Fruit fly (Drosophila melanogaster) whole organism, embryonic: ENCODE measurements around the gene Trs20.
A peak's percentile ranks its signal among the peaks of the same experiment; 100 is the strongest.

Experiments
- ATbp ChIP-seq: fragments of 200-800 bp; sonication (Bioruptor generic); optimal IDR thresholded peaks from 2 replicates; lab custom pipeline; 2017; ENCODE audit warnings: missing biosample characterization, mild to moderate bottlenecking, missing genetic modification characterization, missing genetic modification reagents
- Ada2b ChIP-seq: fragments of 200-800 bp; sonication (Bioruptor generic); IDR thresholded peaks from 2 replicates; pipeline ENCODE4 v1.3.6; 2022; ENCODE audit warnings: missing biosample characterization, missing genetic modification characterization
- Atf-2 ChIP-seq: fragments of 200-800 bp; sonication (Bioruptor generic); optimal IDR thresholded peaks from 2 replicates; lab custom pipeline; 2016; ENCODE audit warnings: missing biosample characterization, missing genetic modification characterization
- B-H2 ChIP-seq: fragments of 200-800 bp; sonication (Bioruptor generic); optimal IDR thresholded peaks from 2 replicates; lab custom pipeline; 2018; ENCODE audit warnings: missing biosample characterization, mild to moderate bottlenecking, missing genetic modification characterization
- CG10267 ChIP-seq: fragments of 200-800 bp; sonication (Bioruptor generic); optimal IDR thresholded peaks from 2 replicates; lab custom pipeline; 2018; ENCODE audit warnings: missing biosample characterization, mild to moderate bottlenecking, missing genetic modification characterization, moderate library complexity
- CG10321 ChIP-seq: fragments of 200-800 bp; sonication (Bioruptor generic); IDR thresholded peaks from 2 replicates; pipeline ENCODE4 v1.3.6; 2022; ENCODE audit warnings: missing biosample characterization, missing genetic modification characterization
- CG10462 ChIP-seq: fragments of 200-800 bp; sonication (Bioruptor generic); optimal IDR thresholded peaks from 2 replicates; lab custom pipeline; 2016; ENCODE audit warnings: missing biosample characterization, missing genetic modification characterization
- CG14860 ChIP-seq: fragments of 200-800 bp; sonication (Bioruptor generic); IDR thresholded peaks from 3 replicates; pipeline ENCODE4 v1.3.6; 2022; ENCODE audit warnings: missing biosample characterization, missing genetic modification characterization; ENCODE audit not compliant: partially characterized antibody
- CG15073 ChIP-seq: fragments of 200-800 bp; sonication (Bioruptor generic); optimal IDR thresholded peaks from 2 replicates; lab custom pipeline; 2016; ENCODE audit warnings: missing biosample characterization, missing genetic modification characterization
- CG15479 ChIP-seq: fragments of 200-800 bp; sonication (Bioruptor generic); optimal IDR thresholded peaks from 3 replicates; lab custom pipeline; 2019; ENCODE audit warnings: missing biosample characterization, mild to moderate bottlenecking, missing genetic modification characterization, moderate library complexity
- CG1647 ChIP-seq: fragments of 200-800 bp; sonication (Bioruptor generic); optimal IDR thresholded peaks from 3 replicates; lab custom pipeline; 2016; ENCODE audit warnings: missing biosample characterization, missing genetic modification characterization
- CG18262 ChIP-seq: fragments of 200-800 bp; optimal IDR thresholded peaks from 3 replicates; lab custom pipeline; 2019; ENCODE audit warnings: missing biosample characterization, mild to moderate bottlenecking, missing genetic modification characterization, moderate library complexity
- CG18599 ChIP-seq: fragments of 200-800 bp; sonication (Bioruptor generic); optimal IDR thresholded peaks from 3 replicates; lab custom pipeline; 2017; ENCODE audit warnings: missing biosample characterization, missing genetic modification characterization, mild to moderate bottlenecking, moderate library complexity, missing genetic modification reagents
- CG2116 ChIP-seq: fragments of 200-800 bp; sonication (Bioruptor generic); optimal IDR thresholded peaks from 3 replicates; lab custom pipeline; 2018; ENCODE audit warnings: missing biosample characterization, mild to moderate bottlenecking, missing genetic modification characterization
- CG2712 ChIP-seq: fragments of 200-800 bp; optimal IDR thresholded peaks from 3 replicates; lab custom pipeline; 2019; ENCODE audit warnings: missing biosample characterization, mild to moderate bottlenecking, missing genetic modification characterization, moderate library complexity
- CG3163 ChIP-seq: fragments of 200-800 bp; sonication (Bioruptor generic); optimal IDR thresholded peaks from 3 replicates; lab custom pipeline; 2016; ENCODE audit warnings: missing biosample characterization, missing genetic modification characterization
- CG4328 ChIP-seq: fragments of 200-800 bp; sonication (Bioruptor generic); optimal IDR thresholded peaks from 3 replicates; lab custom pipeline; 2017; ENCODE audit warnings: missing biosample characterization, missing genetic modification reagents, missing genetic modification characterization
- CG4854 ChIP-seq: fragments of 200-800 bp; sonication (Bioruptor generic); optimal IDR thresholded peaks from 2 replicates; lab custom pipeline; 2016; ENCODE audit warnings: missing biosample characterization, missing genetic modification characterization, inconsistent platforms
- CG5180 ChIP-seq: fragments of 200-800 bp; sonication (Bioruptor generic); optimal IDR thresholded peaks from 3 replicates; lab custom pipeline; 2017; ENCODE audit warnings: missing biosample characterization, missing genetic modification characterization, mild to moderate bottlenecking, moderate library complexity, missing genetic modification reagents
- CG6854 ChIP-seq: fragments of 200-800 bp; sonication (Bioruptor generic); optimal IDR thresholded peaks from 3 replicates; lab custom pipeline; 2017; ENCODE audit warnings: missing biosample characterization, mild to moderate bottlenecking, missing genetic modification characterization
- CG8924 ChIP-seq: fragments of 200-800 bp; optimal IDR thresholded peaks from 3 replicates; lab custom pipeline; 2019; ENCODE audit warnings: missing biosample characterization, mild to moderate bottlenecking, missing genetic modification characterization, moderate library complexity
- Dfd ChIP-seq, 2 experiments: fragments of >200 bp; optimal IDR thresholded peaks; 2 replicates each; lab custom pipeline; 2017; ENCODE audit warnings: missing biosample characterization in 2 of 2, missing genetic modification characterization in 2 of 2
- Doc3 ChIP-seq: fragments of 200-800 bp; sonication (Bioruptor generic); IDR thresholded peaks from 3 replicates; pipeline ENCODE4 v1.3.6; 2022; ENCODE audit warnings: missing biosample characterization, missing genetic modification characterization; ENCODE audit not compliant: partially characterized antibody
- Drgx ChIP-seq: fragments of 200-800 bp; sonication (Bioruptor generic); IDR thresholded peaks from 2 replicates; pipeline ENCODE4 v1.3.6; 2022; ENCODE audit warnings: missing biosample characterization, missing genetic modification characterization
- ERR ChIP-seq: fragments of 200-800 bp; sonication (Bioruptor generic); optimal IDR thresholded peaks from 2 replicates; lab custom pipeline; 2016; ENCODE audit warnings: missing biosample characterization, missing genetic modification characterization
- H15 ChIP-seq: fragments of 200-800 bp; sonication (Bioruptor generic); IDR thresholded peaks from 3 replicates; pipeline ENCODE4 v1.3.6; 2022; ENCODE audit warnings: missing biosample characterization, missing genetic modification characterization
- HLH3B ChIP-seq: fragments of 200-800 bp; sonication (Bioruptor generic); IDR thresholded peaks from 2 replicates; pipeline ENCODE4 v1.3.6; 2022; ENCODE audit warnings: missing biosample characterization, missing genetic modification characterization
- HmgZ ChIP-seq: fragments of 200-800 bp; sonication (Bioruptor generic); optimal IDR thresholded peaks from 2 replicates; lab custom pipeline; 2018; ENCODE audit warnings: missing biosample characterization, mild to moderate bottlenecking, missing genetic modification characterization
- Hr51 ChIP-seq, 2 experiments: fragments of 200-800 bp; sonication (Bioruptor generic); optimal IDR thresholded peaks; 2 replicates in 1 of 2; 3 replicates in 1 of 2; lab custom pipeline; 2016 to 2018; ENCODE audit warnings: missing biosample characterization in 2 of 2, missing genetic modification characterization in 2 of 2, mild to moderate bottlenecking in 1 of 2, moderate library complexity in 1 of 2
- Mad ChIP-seq: fragments of 200-800 bp; sonication (Bioruptor generic); optimal IDR thresholded peaks from 2 replicates; lab custom pipeline; 2016; ENCODE audit warnings: missing biosample characterization, missing genetic modification characterization
- Pdp1 ChIP-seq, 2 experiments: fragments of 200-800 bp; sonication (Bioruptor generic); optimal IDR thresholded peaks; 3 replicates each; lab custom pipeline; 2016; ENCODE audit warnings: missing biosample characterization in 2 of 2, missing genetic modification characterization in 2 of 2, mild to moderate bottlenecking in 1 of 2, moderate library complexity in 1 of 2
- ap ChIP-seq: fragments of 200-800 bp; sonication (Bioruptor generic); IDR thresholded peaks from 2 replicates; pipeline ENCODE4 v1.3.6; 2022; ENCODE audit warnings: missing biosample characterization, missing genetic modification characterization
- az2 ChIP-seq: fragments of 200-800 bp; sonication (Bioruptor generic); optimal IDR thresholded peaks from 3 replicates; lab custom pipeline; 2016; ENCODE audit warnings: missing biosample characterization, missing genetic modification characterization
- caup ChIP-seq: fragments of 200-800 bp; sonication (Bioruptor generic); optimal IDR thresholded peaks from 3 replicates; lab custom pipeline; 2017; ENCODE audit warnings: missing biosample characterization, mild to moderate bottlenecking, missing genetic modification characterization, moderate library complexity; ENCODE audit not compliant: severe bottlenecking
- chinmo ChIP-seq: fragments of 200-800 bp; sonication (Bioruptor generic); IDR thresholded peaks from 4 replicates; pipeline ENCODE4 v1.3.6; 2022; ENCODE audit warnings: missing biosample characterization, missing genetic modification characterization; ENCODE audit not compliant: partially characterized antibody
- crol ChIP-seq: fragments of 200-800 bp; sonication (Bioruptor generic); IDR thresholded peaks from 2 replicates; pipeline ENCODE4 v1.3.6; 2022; ENCODE audit warnings: missing biosample characterization, missing genetic modification characterization
- emc ChIP-seq: fragments of 200-800 bp; sonication (Bioruptor generic); optimal IDR thresholded peaks from 2 replicates; lab custom pipeline; 2016; ENCODE audit warnings: missing biosample characterization, missing genetic modification characterization
- insv ChIP-seq, 2 experiments: fragments of 200-800 bp; sonication (Bioruptor generic); optimal IDR thresholded peaks; 3 replicates each; lab custom pipeline; 2016 to 2018; ENCODE audit warnings: missing biosample characterization in 2 of 2, missing genetic modification characterization in 2 of 2
- knrl ChIP-seq: fragments of 200-800 bp; sonication (Bioruptor generic); IDR thresholded peaks from 3 replicates; pipeline ENCODE4 v1.3.6; 2022; ENCODE audit warnings: missing biosample characterization, missing genetic modification characterization; ENCODE audit not compliant: partially characterized antibody
- lmd ChIP-seq: fragments of 200-800 bp; sonication (Bioruptor generic); IDR thresholded peaks from 2 replicates; pipeline ENCODE4 v1.3.6; 2022; ENCODE audit warnings: missing biosample characterization, missing genetic modification characterization
- mam ChIP-seq: fragments of 200-800 bp; sonication (Bioruptor generic); optimal IDR thresholded peaks from 3 replicates; lab custom pipeline; 2016; ENCODE audit warnings: missing biosample characterization, missing genetic modification characterization
- phol ChIP-seq: fragments of 200-800 bp; sonication (Bioruptor generic); optimal IDR thresholded peaks from 3 replicates; lab custom pipeline; 2018; ENCODE audit warnings: missing biosample characterization, mild to moderate bottlenecking, missing genetic modification characterization, moderate library complexity
- run ChIP-seq: fragments of 200-800 bp; sonication (Bioruptor generic); optimal IDR thresholded peaks from 3 replicates; lab custom pipeline; 2018; ENCODE audit warnings: missing biosample characterization, mild to moderate bottlenecking, missing genetic modification characterization
- schlank ChIP-seq: fragments of 200-800 bp; sonication (Bioruptor generic); optimal IDR thresholded peaks from 2 replicates; lab custom pipeline; 2018; ENCODE audit warnings: missing biosample characterization, mild to moderate bottlenecking, missing genetic modification characterization
- slbo ChIP-seq: fragments of 200-800 bp; sonication (Bioruptor generic); IDR thresholded peaks from 2 replicates; pipeline ENCODE4 v1.3.6; 2022; ENCODE audit warnings: missing biosample characterization, missing genetic modification characterization
- stwl ChIP-seq: fragments of 200-800 bp; sonication (Bioruptor generic); optimal IDR thresholded peaks from 3 replicates; lab custom pipeline; 2018; ENCODE audit warnings: missing biosample characterization, mild to moderate bottlenecking, missing genetic modification characterization, moderate library complexity
- tap ChIP-seq: fragments of 200-800 bp; optimal IDR thresholded peaks from 3 replicates; lab custom pipeline; 2019; ENCODE audit warnings: missing biosample characterization, mild to moderate bottlenecking, missing genetic modification characterization, moderate library complexity
- tio ChIP-seq: fragments of 200-800 bp; sonication (Bioruptor generic); optimal IDR thresholded peaks from 2 replicates; lab custom pipeline; 2017; ENCODE audit warnings: missing biosample characterization, missing genetic modification characterization, inconsistent platforms

The Trs20 gene

dm6 chr3L:16157251-16158190 lies 26.1 kb upstream of the Trs20 start (continued):
- no peak for TF ChIP-seq CG5180 (GFP tag; lab: Kevin White, UChicago)
- TF ChIP-seq CG10267 = peak; percentile 43
- TF ChIP-seq tap (tag; lab: Kevin White, UChicago) = peak; percentile 5
- TF ChIP-seq CG1647 (GFP tag; lab: Kevin White, UChicago) = peak; percentile 10
- peak; percentile 53 for TF ChIP-seq run (tag; lab: Kevin White, UChicago)
- peak; percentile 64 for TF ChIP-seq tio (GFP tag; lab: Kevin White, UChicago)
- peak; percentile 62 for TF ChIP-seq az2
- no peak for TF ChIP-seq CG10321 (GFP tag; lab: Robert Waterston, UW)
- TF ChIP-seq CG3163 (GFP tag; lab: Kevin White, UChicago) = no peak
- TF ChIP-seq chinmo (GFP tag; lab: Robert Waterston, UW) = no peak
- peak; percentile 56 for TF ChIP-seq CG18599 (GFP tag; lab: Kevin White, UChicago)
- TF ChIP-seq emc (GFP tag; lab: Kevin White, UChicago) = no peak
- TF ChIP-seq Dfd (GFP tag; optimal IDR thresholded peaks at IDR 0.05; lab: Kevin White, UChicago) = no peak
- TF ChIP-seq phol (tag; lab: Kevin White, UChicago) = peak; percentile 74
- no peak for TF ChIP-seq HmgZ (tag; lab: Kevin White, UChicago)
- TF ChIP-seq CG10462 (GFP tag; lab: Kevin White, UChicago) = no peak
- TF ChIP-seq CG14860 (GFP tag; lab: Robert Waterston, UW) = 0 out of 3 replicates have a peak, but pooled peaks have one; percentile 34
- TF ChIP-seq stwl (tag; lab: Kevin White, UChicago) = no peak
- no peak for TF ChIP-seq ERR (GFP tag; lab: Kevin White, UChicago)
- no peak for TF ChIP-seq crol (GFP tag; lab: Robert Waterston, UW)
- TF ChIP-seq CG15073 (GFP tag; lab: Kevin White, UChicago) = no peak
- 0 out of 2 replicates have a peak, but pooled peaks have one; percentile 15 for TF ChIP-seq Ada2b (GFP tag; lab: Robert Waterston, UW)
- TF ChIP-seq Drgx (GFP tag; lab: Robert Waterston, UW) = peak; percentile 36
- peak; percentile 51 for TF ChIP-seq mam (GFP tag; lab: Kevin White, UChicago)
- TF ChIP-seq Doc3 = no peak
- peak; percentile 51 for TF ChIP-seq CG8924
- TF ChIP-seq CG6854 (GFP tag; lab: Kevin White, UChicago) = no peak
- peak; percentile 35 to 68 for TF ChIP-seq Hr51 (GFP tag; optimal IDR thresholded peaks at IDR 0.05; lab: Kevin White, UChicago)
- peak; percentile 34 for TF ChIP-seq CG4854
- peak; percentile 41; the same call in 1 of the 2 replicates for TF ChIP-seq HLH3B (GFP tag; lab: Robert Waterston, UW)
- no peak for TF ChIP-seq CG15479 (GFP tag; lab: Kevin White, UChicago)
- peak; percentile 68 for TF ChIP-seq slbo
- peak; percentile 58 for TF ChIP-seq CG2712
- TF ChIP-seq lmd = peak; percentile 50
- TF ChIP-seq insv (GFP tag; optimal IDR thresholded peaks at IDR 0.05; lab: Kevin White, UChicago) = no peak
- peak; percentile 36 for TF ChIP-seq Atf-2 (GFP tag; lab: Kevin White, UChicago)
- peak; percentile 4 for TF ChIP-seq CG2116
- TF ChIP-seq CG4328 (GFP tag; lab: Kevin White, UChicago) = no peak
- TF ChIP-seq schlank (tag; lab: Kevin White, UChicago) = no peak
- TF ChIP-seq knrl (GFP tag; lab: Robert Waterston, UW) = no peak
- peak; percentile 65 for TF ChIP-seq CG18262 (tag; lab: Kevin White, UChicago)
- peak; percentile 15 for TF ChIP-seq Mad (GFP tag; lab: Kevin White, UChicago)
- TF ChIP-seq H15 (GFP tag; lab: Robert Waterston, UW) = no peak
- peak; percentile 57 to 74 for TF ChIP-seq Pdp1 (GFP tag; optimal IDR thresholded peaks at IDR 0.05; lab: Kevin White, UChicago)
- TF ChIP-seq ATbp (GFP tag; lab: Kevin White, UChicago) = peak; percentile 63
- TF ChIP-seq B-H2 (GFP tag; lab: Kevin White, UChicago) = no peak
- TF ChIP-seq ap (GFP tag; lab: Robert Waterston, UW) = no peak
- no peak for TF ChIP-seq caup (GFP tag; lab: Kevin White, UChicago)
